Worm (Caenorhabditis elegans) whole organism, L4 larva: ENCODE data around the gene C38D9.2.

Experiments used
- dve-1 ChIP-seq: sonication (generic microtip); optimal IDR thresholded peaks from 2 replicates; lab custom pipeline; 2017; ENCODE audit warnings: antibody characterized with exemption, mild to moderate bottlenecking, missing genetic modification characterization, missing compliant biosample characterization; ENCODE audit not compliant: insufficient read depth
- jun-1 ChIP-seq: fragments of 150-350 bp; optimal IDR thresholded peaks from 2 replicates; lab custom pipeline; 2014; ENCODE audit warnings: missing biosample characterization, missing genetic modification reagents, missing genetic modification characterization
- unc-62 ChIP-seq, 3 experiments: fragments of 150-350 bp in 1 of 3; sonication (generic microtip); optimal IDR thresholded peaks in 2 of 3; peaks in 1 of 3; 1 replicate in 1 of 3; 2 replicates in 2 of 3; lab custom pipeline; 2014 to 2017; ENCODE audit warnings: missing biosample characterization in 3 of 3, missing genetic modification characterization in 3 of 3, missing genetic modification reagents in 3 of 3, missing genotype in 1 of 3
- zag-1 ChIP-seq: fragments of 150-350 bp; optimal IDR thresholded peaks from 2 replicates; lab custom pipeline; 2014; ENCODE audit warnings: missing biosample characterization, missing genetic modification characterization

DNA sequence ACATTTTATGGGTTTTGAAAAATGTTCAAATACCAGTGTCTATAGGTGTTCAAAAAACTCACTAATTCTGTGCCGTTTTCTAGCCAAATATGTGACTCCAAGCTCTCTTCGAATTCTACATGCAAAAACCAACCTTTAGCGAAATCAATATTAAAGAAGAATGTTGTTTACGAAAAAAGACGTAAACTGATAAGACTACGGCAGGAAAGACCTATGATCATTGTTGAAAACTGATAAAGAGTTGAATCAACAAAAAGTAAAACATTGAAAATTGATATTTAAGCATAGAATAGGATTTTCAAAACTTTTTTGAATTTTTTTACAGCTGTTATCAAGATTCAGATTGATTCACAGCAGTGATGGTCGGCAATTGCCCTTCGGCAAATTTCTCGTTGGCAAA lies 31.9 kb downstream of the C38D9.2 start, which contains the start of gene Y6G8.2:
- TF ChIP-seq zag-1 (tag; lab: Kevin White, UChicago), result no peak
- TF ChIP-seq jun-1 (tag; lab: Kevin White, UChicago), result no peak
- TF ChIP-seq unc-62 (GFP tag; optimal IDR thresholded peaks at IDR 0.05 in 1 of 2; lab: Kevin White, UChicago), result no peak
- no peak for TF ChIP-seq unc-62 (tag; optimal IDR thresholded peaks at IDR 0.05; lab: Kevin White, UChicago)
- TF ChIP-seq dve-1 (tag; lab: Kevin White, UChicago), result peak; percentile 46
